Fruit fly (Drosophila melanogaster) whole organism: Measurements from ENCODE around the gene CG7840.

Source experiments
- Dll ChIP-seq: fragments of >200 bp; optimal IDR thresholded peaks from 2 replicates; lab custom pipeline; 2017
- EcR ChIP-seq, 2 experiments: fragments of >200 bp; optimal IDR thresholded peaks; 2 replicates each; lab custom pipeline; 2017; ENCODE audit warnings: missing biosample characterization in 2 of 2, missing genetic modification characterization in 2 of 2, missing genetic modification reagents in 2 of 2
- pan ChIP-seq: fragments of >200 bp; optimal IDR thresholded peaks from 2 replicates; lab custom pipeline; 2017

DNA sequence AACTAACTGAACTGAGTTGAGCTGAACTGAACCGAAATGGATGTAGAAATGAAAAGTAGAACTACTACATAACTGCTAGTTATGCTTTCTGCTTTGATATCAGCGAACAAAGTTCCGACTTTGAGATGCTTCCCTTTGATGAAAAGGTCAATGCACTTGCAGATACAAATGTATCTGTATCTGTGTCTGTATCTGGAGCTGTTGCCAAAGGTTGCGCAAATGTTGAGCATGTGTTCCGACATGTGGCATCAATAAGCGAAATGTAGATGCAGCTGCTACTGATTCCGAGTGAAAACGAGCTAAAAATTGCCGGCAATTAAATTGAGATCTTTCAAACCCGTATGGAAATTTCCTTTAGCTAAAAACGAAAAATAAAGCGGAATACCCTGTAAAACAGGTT lies 18.8 kb upstream of the CG7840 start:
- TF ChIP-seq EcR (GFP tag; optimal IDR thresholded peaks at IDR 0.05; lab: Kevin White, UChicago) (peak in 1 of 2 experiments; percentile 48), Dll (lab: Kevin White, UChicago) (no peak), pan (lab: Kevin White, UChicago) (no peak)
